Worm (Caenorhabditis elegans) whole organism, L4 larva: ENCODE data around the gene F22F1.3.
A peak's percentile ranks its signal among the peaks of the same experiment; 100 is the strongest.
"Not testable (repeated sequence)": the region's sequence is repeated elsewhere in the genome, so short reads cannot be mapped to it uniquely, and the experiment has no call there.

Experiments used
- D1046.2 ChIP-seq: fragments of 200-800 bp; sonication (Bioruptor generic); IDR thresholded peaks from 2 replicates; pipeline ENCODE4 v1.3.6; 2022; ENCODE audit warnings: missing genetic modification characterization, missing compliant biosample characterization
- F26F4.8 ChIP-seq: fragments of 200-800 bp; sonication (Bioruptor generic); conservative IDR thresholded peaks from 2 replicates; pipeline ENCODE4 v1.3.6; 2022; ENCODE audit warnings: missing genetic modification characterization, missing compliant biosample characterization
- T20F7.1 ChIP-seq: fragments of 200-800 bp; sonication (Bioruptor generic); optimal IDR thresholded peaks from 2 replicates; lab custom pipeline; 2018; ENCODE audit warnings: mild to moderate bottlenecking, missing genetic modification characterization, missing compliant biosample characterization
- T26A8.4 ChIP-seq: fragments of 200-800 bp; sonication (Bioruptor generic); IDR thresholded peaks from 2 replicates; pipeline ENCODE4 v1.3.6; 2022; ENCODE audit warnings: missing genetic modification characterization, missing compliant biosample characterization
- Y48G9A.11 ChIP-seq: fragments of 200-800 bp; sonication (Bioruptor generic); IDR thresholded peaks from 2 replicates; pipeline ENCODE4 v1.3.6; 2022; ENCODE audit warnings: missing genetic modification reagents, missing genetic modification characterization, missing compliant biosample characterization
- Y5F2A.4 ChIP-seq: fragments of 200-800 bp; sonication (Bioruptor generic); optimal IDR thresholded peaks from 2 replicates; lab custom pipeline; 2018; ENCODE audit warnings: mild to moderate bottlenecking, missing genetic modification characterization, missing compliant biosample characterization
- arid-1 ChIP-seq: fragments of 200-800 bp; sonication (Bioruptor generic); conservative IDR thresholded peaks from 2 replicates; pipeline ENCODE4 v1.3.6; 2022; ENCODE audit warnings: missing genetic modification reagents, missing genetic modification characterization, missing compliant biosample characterization
- ctbp-1 ChIP-seq: fragments of 200-800 bp; sonication (Bioruptor generic); IDR thresholded peaks from 2 replicates; pipeline ENCODE4 v1.3.6; 2022; ENCODE audit warnings: missing genetic modification reagents, missing genetic modification characterization, missing compliant biosample characterization
- daf-16 ChIP-seq, 3 experiments: sonication (generic microtip); optimal IDR thresholded peaks; 2 replicates each; lab custom pipeline; 2016 to 2017; ENCODE audit warnings: missing genetic modification characterization in 3 of 3, missing genetic modification reagents in 3 of 3, mild to moderate bottlenecking in 2 of 3, missing compliant biosample characterization in 2 of 3, missing biosample characterization in 1 of 3, moderate library complexity in 1 of 3
- dmd-6 ChIP-seq: fragments of 200-800 bp; sonication (Bioruptor generic); IDR thresholded peaks from 2 replicates; pipeline ENCODE4 v1.3.6; 2022; ENCODE audit warnings: missing genetic modification reagents, missing genetic modification characterization, missing compliant biosample characterization
- dmd-8 ChIP-seq: fragments of 200-800 bp; sonication (Bioruptor generic); IDR thresholded peaks from 2 replicates; pipeline ENCODE4 v1.3.6; 2022; ENCODE audit warnings: missing genetic modification characterization, missing compliant biosample characterization
- duxl-1 ChIP-seq: sonication (generic microtip); optimal IDR thresholded peaks from 2 replicates; lab custom pipeline; 2016; ENCODE audit warnings: mild to moderate bottlenecking, missing genetic modification characterization, moderate library complexity, missing compliant biosample characterization; ENCODE audit not compliant: poor library complexity
- dve-1 ChIP-seq: sonication (generic microtip); optimal IDR thresholded peaks from 2 replicates; lab custom pipeline; 2017; ENCODE audit warnings: antibody characterized with exemption, mild to moderate bottlenecking, missing genetic modification characterization, missing compliant biosample characterization; ENCODE audit not compliant: insufficient read depth
- egl-43 ChIP-seq: fragments of 200-800 bp; sonication (Bioruptor generic); IDR thresholded peaks from 2 replicates; pipeline ENCODE4 v1.3.6; 2022; ENCODE audit warnings: missing genetic modification reagents, missing genetic modification characterization, missing compliant biosample characterization
- hif-1 ChIP-seq, 2 experiments: sonication (generic microtip); optimal IDR thresholded peaks; 2 replicates each; lab custom pipeline; 2016 to 2017; ENCODE audit warnings: missing compliant biosample characterization in 2 of 2, missing genetic modification characterization in 2 of 2, missing genetic modification reagents in 2 of 2, missing genotype in 2 of 2, mild to moderate bottlenecking in 1 of 2
- hlh-11 ChIP-seq: fragments of 200-800 bp; sonication (Bioruptor generic); optimal IDR thresholded peaks from 2 replicates; lab custom pipeline; 2018; ENCODE audit warnings: mild to moderate bottlenecking, missing genetic modification characterization, missing compliant biosample characterization
- hlh-30 ChIP-seq: sonication (generic microtip); optimal IDR thresholded peaks from 2 replicates; lab custom pipeline; 2017; ENCODE audit warnings: antibody characterized with exemption, mild to moderate bottlenecking, missing genetic modification characterization, missing compliant biosample characterization; ENCODE audit not compliant: insufficient read depth
- hmg-1.1 ChIP-seq: fragments of 200-800 bp; sonication (Bioruptor generic); IDR thresholded peaks from 2 replicates; pipeline ENCODE4 v1.3.6; 2022; ENCODE audit warnings: missing genetic modification reagents, missing genetic modification characterization, missing compliant biosample characterization
- lim-7 ChIP-seq: fragments of 200-800 bp; sonication (Bioruptor generic); IDR thresholded peaks from 2 replicates; pipeline ENCODE4 v1.3.6; 2022; ENCODE audit warnings: missing genetic modification characterization, missing compliant biosample characterization
- lin-13 ChIP-seq: fragments of 150-350 bp; optimal IDR thresholded peaks from 2 replicates; lab custom pipeline; 2014; ENCODE audit warnings: missing biosample characterization, missing genetic modification reagents, missing genetic modification characterization
- lin-38 ChIP-seq: fragments of 200-800 bp; sonication (Bioruptor generic); IDR thresholded peaks from 2 replicates; pipeline ENCODE4 v1.3.6; 2022; ENCODE audit warnings: missing genetic modification reagents, missing genetic modification characterization, missing compliant biosample characterization
- lsy-2 ChIP-seq, 2 experiments: fragments of 150-350 bp in 1 of 2; sonication (generic microtip) in 1 of 2; optimal IDR thresholded peaks; 2 replicates each; lab custom pipeline; 2014 to 2017; ENCODE audit warnings: missing biosample characterization in 2 of 2, missing genetic modification characterization in 2 of 2
- madf-5 ChIP-seq, 2 experiments: fragments of 200-800 bp; sonication (Bioruptor generic); IDR thresholded peaks; 2 replicates each; pipeline ENCODE4 v1.3.6; 2022; ENCODE audit warnings: missing compliant biosample characterization in 2 of 2, missing genetic modification characterization in 2 of 2
- madf-9 ChIP-seq: fragments of 200-800 bp; sonication (Bioruptor generic); conservative IDR thresholded peaks from 2 replicates; pipeline ENCODE4 v1.3.6; 2022; ENCODE audit warnings: missing genetic modification reagents, missing genetic modification characterization, missing compliant biosample characterization
- mep-1 ChIP-seq: fragments of 150-350 bp; sonication (generic microtip); optimal IDR thresholded peaks from 3 replicates; lab custom pipeline; 2014; ENCODE audit warnings: missing biosample characterization, missing genetic modification characterization
- mes-2 ChIP-seq: sonication (generic microtip); optimal IDR thresholded peaks from 2 replicates; lab custom pipeline; 2016; ENCODE audit warnings: missing genotype, mild to moderate bottlenecking, missing genetic modification characterization, missing compliant biosample characterization; ENCODE audit not compliant: poor library complexity, severe bottlenecking
- nhr-102 ChIP-seq: sonication (generic microtip); optimal IDR thresholded peaks from 2 replicates; lab custom pipeline; 2016; ENCODE audit warnings: mild to moderate bottlenecking, missing genetic modification characterization, moderate library complexity, missing compliant biosample characterization
- nhr-48 ChIP-seq: sonication (generic microtip); optimal IDR thresholded peaks from 2 replicates; lab custom pipeline; 2016; ENCODE audit warnings: mild to moderate bottlenecking, missing genetic modification characterization, missing compliant biosample characterization
- pha-4 ChIP-seq, 2 experiments: fragments of 150-350 bp in 1 of 2; fragments of 200-800 bp in 1 of 2; sonication (Bioruptor generic) in 1 of 2; IDR thresholded peaks in 1 of 2; optimal IDR thresholded peaks in 1 of 2; 2 replicates each; pipeline versions ENCODE4 v1.3.6 to Lab custom; 2014 to 2022; ENCODE audit warnings: missing genetic modification characterization in 2 of 2, missing genetic modification reagents in 2 of 2, missing biosample characterization in 1 of 2, missing compliant biosample characterization in 1 of 2
- php-3 ChIP-seq: fragments of 200-800 bp; sonication (Bioruptor generic); IDR thresholded peaks from 2 replicates; pipeline ENCODE4 v1.3.6; 2022; ENCODE audit warnings: missing genetic modification reagents, missing genetic modification characterization, missing compliant biosample characterization
- rbr-2 ChIP-seq: sonication (generic microtip); optimal IDR thresholded peaks from 2 replicates; lab custom pipeline; 2016; ENCODE audit warnings: missing genotype, missing genetic modification characterization, missing compliant biosample characterization
- snpc-1.2 ChIP-seq: fragments of 200-800 bp; sonication (Bioruptor generic); IDR thresholded peaks from 2 replicates; pipeline ENCODE4 v1.3.6; 2022; ENCODE audit warnings: missing genetic modification reagents, missing genetic modification characterization, missing compliant biosample characterization
- spr-1 ChIP-seq: sonication (generic microtip); optimal IDR thresholded peaks from 2 replicates; lab custom pipeline; 2016; ENCODE audit warnings: mild to moderate bottlenecking, missing genetic modification characterization, missing compliant biosample characterization
- spr-3 ChIP-seq: fragments of 200-800 bp; sonication (Bioruptor generic); optimal IDR thresholded peaks from 2 replicates; lab custom pipeline; 2018; ENCODE audit warnings: mild to moderate bottlenecking, missing genetic modification characterization, missing compliant biosample characterization
- tra-1 ChIP-seq: fragments of 200-800 bp; sonication (Bioruptor generic); IDR thresholded peaks from 2 replicates; pipeline ENCODE4 v1.3.6; 2022; ENCODE audit warnings: missing genetic modification reagents, missing genetic modification characterization, missing compliant biosample characterization
- vab-7 ChIP-seq: fragments of 200-800 bp; sonication (Bioruptor generic); IDR thresholded peaks from 2 replicates; pipeline ENCODE4 v1.3.6; 2022; ENCODE audit warnings: missing genetic modification reagents, missing genetic modification characterization, missing compliant biosample characterization
- zfp-3 ChIP-seq: fragments of 200-800 bp; sonication (Bioruptor generic); conservative IDR thresholded peaks from 2 replicates; pipeline ENCODE4 v1.3.6; 2022; ENCODE audit warnings: missing genetic modification reagents, missing genetic modification characterization, missing compliant biosample characterization
- zip-11 ChIP-seq: fragments of 200-800 bp; sonication (Bioruptor generic); IDR thresholded peaks from 2 replicates; pipeline ENCODE4 v1.3.6; 2022; ENCODE audit warnings: missing genetic modification characterization, missing compliant biosample characterization

Gene F22F1.3

ce11 chrX:8154374-8154836, 8.5 kb downstream of the F22F1.3 start:
- TF ChIP-seq hif-1 (tag; optimal IDR thresholded peaks at IDR 0.05; lab: Kevin White, UChicago) (peak; percentile 14), nhr-102 (tag; lab: Kevin White, UChicago) (peak; percentile 8), Y5F2A.4 (GFP tag; lab: Kevin White, UChicago) (peak; percentile 63), dmd-6 (GFP tag; lab: Robert Waterston, UW) (peak; percentile 30), dmd-8 (GFP tag; lab: Robert Waterston, UW) (0 out of 2 replicates have a peak, but pooled peaks have one; percentile 18), rbr-2 (peak; percentile 10), mep-1 (tag; lab: Kevin White, UChicago) (peak; percentile 46), nhr-48 (tag; lab: Kevin White, UChicago) (peak; percentile 61), D1046.2 (GFP tag; lab: Robert Waterston, UW) (0 out of 2 replicates have a peak, but pooled peaks have one; percentile 4), spr-1 (tag; lab: Kevin White, UChicago) (peak; percentile 43), pha-4 (GFP tag; IDR thresholded peaks at IDR 0.05; lab: Robert Waterston, UW) (peak; percentile 53; the same call in 1 of the 2 replicates), lin-38 (GFP tag; lab: Robert Waterston, UW) (peak; percentile 53), ctbp-1 (GFP tag; lab: Robert Waterston, UW) (peak; percentile 45; the same call in 1 of the 2 replicates), vab-7 (GFP tag; lab: Robert Waterston, UW) (peak; percentile 24; the same call in 1 of the 2 replicates), madf-9 (GFP tag; lab: Robert Waterston, UW) (peak; percentile 33; the same call in 1 of the 2 replicates), mes-2 (tag; lab: Kevin White, UChicago) (peak; percentile 55), T20F7.1 (GFP tag; lab: Kevin White, UChicago) (peak; percentile 24), hmg-1.1 (GFP tag; lab: Robert Waterston, UW) (peak; percentile 44; the same call in 1 of the 2 replicates), lsy-2 (tag; optimal IDR thresholded peaks at IDR 0.05; lab: Kevin White, UChicago) (peak in 1 of 2 experiments; percentile 11), lim-7 (GFP tag; lab: Robert Waterston, UW) (peak; percentile 56), hlh-11 (tag; lab: Kevin White, UChicago) (peak; percentile 3), Y48G9A.11 (GFP tag; lab: Robert Waterston, UW) (peak; percentile 62), daf-16 (GFP tag; optimal IDR thresholded peaks at IDR 0.05; lab: Kevin White, UChicago) (peak in 1 of 2 experiments; percentile 69), daf-16 (tag; optimal IDR thresholded peaks at IDR 0.05; lab: Kevin White, UChicago) (peak; percentile 39), tra-1 (0 out of 2 replicates have a peak, but pooled peaks have one; percentile 29), snpc-1.2 (GFP tag; lab: Robert Waterston, UW) (peak; percentile 67; the same call in 1 of the 2 replicates), duxl-1 (tag; lab: Kevin White, UChicago) (peak; percentile 34), egl-43 (peak; percentile 82; the same call in 1 of the 2 replicates), dve-1 (tag; lab: Kevin White, UChicago) (peak; percentile 39), lin-13 (GFP tag; lab: Kevin White, UChicago) (peak; percentile 2), T26A8.4 (GFP tag; lab: Robert Waterston, UW) (peak; percentile 72; the same call in 1 of the 2 replicates), spr-3 (GFP tag; lab: Kevin White, UChicago) (peak; percentile 32), hlh-30 (tag; lab: Kevin White, UChicago) (peak; percentile 86), F26F4.8 (GFP tag; lab: Robert Waterston, UW) (0 out of 2 replicates have a peak, but pooled peaks have one; percentile 48)
- not testable (repeated sequence) for TF ChIP-seq pha-4 (tag; optimal IDR thresholded peaks at IDR 0.05; lab: Kevin White, UChicago)

ce11 chrX:8152560-8153043, 10.3 kb downstream of the F22F1.3 start:
- TF ChIP-seq D1046.2 (GFP tag; lab: Robert Waterston, UW) = 0 out of 2 replicates have a peak, but pooled peaks have one; percentile 23
- TF ChIP-seq pha-4 (GFP tag; IDR thresholded peaks at IDR 0.05; lab: Robert Waterston, UW) = peak; percentile 71; the same call in 1 of the 2 replicates
- not testable (repeated sequence) for TF ChIP-seq pha-4 (tag; optimal IDR thresholded peaks at IDR 0.05; lab: Kevin White, UChicago)
- TF ChIP-seq nhr-102 (tag; lab: Kevin White, UChicago) = peak; percentile 32
- peak; percentile 52 for TF ChIP-seq hlh-30 (tag; lab: Kevin White, UChicago)
- TF ChIP-seq ctbp-1 (GFP tag; lab: Robert Waterston, UW) = 0 out of 2 replicates have a peak, but pooled peaks have one; percentile 51
- TF ChIP-seq vab-7 (GFP tag; lab: Robert Waterston, UW) = 0 out of 2 replicates have a peak, but pooled peaks have one; percentile 45
- peak; percentile 32; the same call in 1 of the 2 replicates for TF ChIP-seq dmd-6 (GFP tag; lab: Robert Waterston, UW)
- TF ChIP-seq lim-7 (GFP tag; lab: Robert Waterston, UW) = peak; percentile 63
- TF ChIP-seq arid-1 (GFP tag; lab: Robert Waterston, UW) = peak; percentile 58; the same call in 1 of the 2 replicates
- 0 out of 2 replicates have a peak, but pooled peaks have one; percentile 42 for TF ChIP-seq zfp-3 (GFP tag; lab: Robert Waterston, UW)
- TF ChIP-seq F26F4.8 (GFP tag; lab: Robert Waterston, UW) = peak; percentile 58; the same call in 1 of the 2 replicates
- peak; percentile 85 for TF ChIP-seq dmd-8 (GFP tag; lab: Robert Waterston, UW)
- TF ChIP-seq T26A8.4 (GFP tag; lab: Robert Waterston, UW) = peak; percentile 46; the same call in 1 of the 2 replicates
- TF ChIP-seq nhr-48 (tag; lab: Kevin White, UChicago) = peak; percentile 32
- TF ChIP-seq lin-38 (GFP tag; lab: Robert Waterston, UW) = peak; percentile 63
- TF ChIP-seq php-3 (GFP tag; lab: Robert Waterston, UW) = peak; percentile 45; the same call in 1 of the 2 replicates
- TF ChIP-seq Y48G9A.11 (GFP tag; lab: Robert Waterston, UW) = peak; percentile 72; the same call in 1 of the 2 replicates
- peak; percentile 80; the same call in 1 of the 2 replicates for TF ChIP-seq egl-43
- 0 out of 4 replicates have a peak, but pooled peaks of 1 of the 2 experiments have one; percentile 47 for TF ChIP-seq madf-5 (GFP tag; IDR thresholded peaks at IDR 0.05; lab: Robert Waterston, UW)
- TF ChIP-seq snpc-1.2 (GFP tag; lab: Robert Waterston, UW) = peak; percentile 78; the same call in 1 of the 2 replicates
- TF ChIP-seq T20F7.1 (GFP tag; lab: Kevin White, UChicago) = peak; percentile 34
- TF ChIP-seq zip-11 (GFP tag; lab: Robert Waterston, UW) = 0 out of 2 replicates have a peak, but pooled peaks have one; percentile 18
